Fruit fly (Drosophila melanogaster) whole organism, embryonic: ENCODE results near the gene SerRS.

Experiments used
- Abd-B ChIP-seq: fragments of 200-800 bp; sonication (Bioruptor generic); optimal IDR thresholded peaks from 2 replicates; lab custom pipeline; 2018; ENCODE audit warnings: missing biosample characterization, mild to moderate bottlenecking, missing genetic modification characterization, moderate library complexity
- CG10147 ChIP-seq: fragments of 200-800 bp; sonication (Bioruptor generic); optimal IDR thresholded peaks from 2 replicates; lab custom pipeline; 2019; ENCODE audit warnings: missing biosample characterization, mild to moderate bottlenecking, missing genetic modification characterization, moderate library complexity
- CG10654 ChIP-seq: fragments of 200-800 bp; sonication (Bioruptor generic); optimal IDR thresholded peaks from 2 replicates; lab custom pipeline; 2016; ENCODE audit warnings: missing biosample characterization, missing genetic modification characterization
- CG11696 ChIP-seq: fragments of 200-800 bp; sonication (Bioruptor generic); IDR thresholded peaks from 2 replicates; pipeline ENCODE4 v1.3.6; 2022; ENCODE audit warnings: missing biosample characterization, missing genetic modification characterization
- CG12769 ChIP-seq: fragments of 200-800 bp; sonication (Bioruptor generic); optimal IDR thresholded peaks from 2 replicates; lab custom pipeline; 2019; ENCODE audit warnings: missing biosample characterization, mild to moderate bottlenecking, missing genetic modification characterization, moderate library complexity
- CG14050 ChIP-seq: fragments of 200-800 bp; sonication (Bioruptor generic); IDR thresholded peaks from 3 replicates; pipeline ENCODE4 v1.3.6; 2022; ENCODE audit warnings: missing biosample characterization, missing genetic modification characterization
- CG15073 ChIP-seq: fragments of 200-800 bp; sonication (Bioruptor generic); optimal IDR thresholded peaks from 2 replicates; lab custom pipeline; 2016; ENCODE audit warnings: missing biosample characterization, missing genetic modification characterization
- CG15269 ChIP-seq: fragments of 200-800 bp; sonication (Bioruptor generic); optimal IDR thresholded peaks from 2 replicates; lab custom pipeline; 2018; ENCODE audit warnings: missing biosample characterization, mild to moderate bottlenecking, missing genetic modification characterization, moderate library complexity
- CG17912 ChIP-seq: fragments of 200-800 bp; sonication (Bioruptor generic); optimal IDR thresholded peaks from 2 replicates; lab custom pipeline; 2018; ENCODE audit warnings: missing biosample characterization, mild to moderate bottlenecking, missing genetic modification characterization
- CG2129 ChIP-seq: fragments of 200-800 bp; sonication (Bioruptor generic); IDR thresholded peaks from 2 replicates; pipeline ENCODE4 v1.3.6; 2022; ENCODE audit warnings: missing biosample characterization, missing genetic modification characterization; ENCODE audit not compliant: partially characterized antibody
- CG30020 ChIP-seq: fragments of 200-800 bp; optimal IDR thresholded peaks from 2 replicates; lab custom pipeline; 2019; ENCODE audit warnings: missing biosample characterization, mild to moderate bottlenecking, missing genetic modification characterization, moderate library complexity
- CG30403 ChIP-seq: fragments of 200-800 bp; sonication (Bioruptor generic); optimal IDR thresholded peaks from 3 replicates; lab custom pipeline; 2016; ENCODE audit warnings: missing biosample characterization, missing genetic modification characterization
- CG30431 ChIP-seq: fragments of 200-800 bp; sonication (Bioruptor generic); optimal IDR thresholded peaks from 2 replicates; lab custom pipeline; 2017; ENCODE audit warnings: missing biosample characterization, missing genetic modification characterization
- CG31224 ChIP-seq: fragments of 200-800 bp; sonication (Bioruptor generic); IDR thresholded peaks from 2 replicates; pipeline ENCODE4 v1.3.6; 2022; ENCODE audit warnings: missing biosample characterization, missing genetic modification characterization
- CG31388 ChIP-seq: fragments of 200-800 bp; sonication (Bioruptor generic); optimal IDR thresholded peaks from 2 replicates; lab custom pipeline; 2016; ENCODE audit warnings: missing biosample characterization, missing genetic modification characterization
- CG33213 ChIP-seq: fragments of 200-800 bp; sonication (Bioruptor generic); optimal IDR thresholded peaks from 3 replicates; lab custom pipeline; 2016; ENCODE audit warnings: missing biosample characterization, missing genetic modification characterization
- CG3407 ChIP-seq: fragments of 200-800 bp; sonication (Bioruptor generic); optimal IDR thresholded peaks from 2 replicates; lab custom pipeline; 2018; ENCODE audit warnings: missing biosample characterization, mild to moderate bottlenecking, missing genetic modification characterization
- CG34376 ChIP-seq: fragments of 200-800 bp; sonication (Bioruptor generic); optimal IDR thresholded peaks from 2 replicates; lab custom pipeline; 2018; ENCODE audit warnings: missing biosample characterization, mild to moderate bottlenecking, missing genetic modification characterization
- CG5953 ChIP-seq: fragments of 200-800 bp; sonication (Bioruptor generic); IDR thresholded peaks from 2 replicates; pipeline ENCODE4 v1.3.6; 2022; ENCODE audit warnings: missing biosample characterization, missing genetic modification characterization
- CG6254 ChIP-seq: fragments of 200-800 bp; sonication (Bioruptor generic); optimal IDR thresholded peaks from 3 replicates; lab custom pipeline; 2017; ENCODE audit warnings: mild to moderate bottlenecking, missing biosample characterization, missing genetic modification reagents, missing genetic modification characterization
- CG6791 ChIP-seq: fragments of 200-800 bp; sonication (Bioruptor generic); IDR thresholded peaks from 3 replicates; pipeline ENCODE4 v1.3.6; 2022; ENCODE audit warnings: missing biosample characterization, missing genetic modification characterization; ENCODE audit not compliant: partially characterized antibody
- CG8388 ChIP-seq: fragments of 200-800 bp; sonication (Bioruptor generic); optimal IDR thresholded peaks from 2 replicates; lab custom pipeline; 2019; ENCODE audit warnings: missing biosample characterization, mild to moderate bottlenecking, missing genetic modification characterization, moderate library complexity
- Ets97D ChIP-seq: fragments of 200-800 bp; sonication (Bioruptor generic); optimal IDR thresholded peaks from 3 replicates; lab custom pipeline; 2016; ENCODE audit warnings: missing biosample characterization, missing genetic modification characterization
- Fer2 ChIP-seq: fragments of 200-800 bp; sonication (Bioruptor generic); optimal IDR thresholded peaks from 2 replicates; lab custom pipeline; 2018; ENCODE audit warnings: missing biosample characterization, mild to moderate bottlenecking, missing genetic modification characterization, moderate library complexity
- GATAe ChIP-seq: fragments of 200-800 bp; sonication (Bioruptor generic); conservative IDR thresholded peaks from 2 replicates; pipeline ENCODE4 v1.3.6; 2022; ENCODE audit warnings: missing biosample characterization, missing genetic modification characterization
- Gsc ChIP-seq: fragments of 200-800 bp; sonication (Bioruptor generic); IDR thresholded peaks from 2 replicates; pipeline ENCODE4 v1.3.6; 2022; ENCODE audit warnings: missing biosample characterization, missing genetic modification characterization
- Hr39 ChIP-seq: fragments of >200 bp; optimal IDR thresholded peaks from 2 replicates; lab custom pipeline; 2017
- Ptx1 ChIP-seq: fragments of 200-800 bp; sonication (Bioruptor generic); IDR thresholded peaks from 2 replicates; pipeline ENCODE4 v1.3.6; 2022; ENCODE audit warnings: missing biosample characterization, missing genetic modification characterization
- Rx ChIP-seq: fragments of 200-800 bp; sonication (Bioruptor generic); IDR thresholded peaks from 2 replicates; pipeline ENCODE4 v1.3.6; 2022; ENCODE audit warnings: missing biosample characterization, missing genetic modification characterization
- Scr ChIP-seq: fragments of 200-800 bp; sonication (Bioruptor generic); IDR thresholded peaks from 2 replicates; pipeline ENCODE4 v1.3.6; 2022; ENCODE audit warnings: missing biosample characterization, missing genetic modification characterization; ENCODE audit not compliant: partially characterized antibody
- Six4 ChIP-seq: fragments of 200-800 bp; sonication (Bioruptor generic); optimal IDR thresholded peaks from 2 replicates; lab custom pipeline; 2016; ENCODE audit warnings: missing biosample characterization, missing genetic modification characterization
- Sry-δ ChIP-seq: fragments of 200-800 bp; sonication (Bioruptor generic); optimal IDR thresholded peaks from 2 replicates; lab custom pipeline; 2016; ENCODE audit warnings: missing biosample characterization, missing genetic modification characterization
- TFAM ChIP-seq: fragments of 200-800 bp; sonication (Bioruptor generic); optimal IDR thresholded peaks from 2 replicates; lab custom pipeline; 2017; ENCODE audit warnings: missing biosample characterization, missing genetic modification characterization, inconsistent platforms
- bab2 ChIP-seq: fragments of 200-800 bp; sonication (Bioruptor generic); optimal IDR thresholded peaks from 2 replicates; lab custom pipeline; 2016; ENCODE audit warnings: missing biosample characterization, missing genetic modification characterization
- bigmax ChIP-seq: fragments of 200-800 bp; sonication (Bioruptor generic); optimal IDR thresholded peaks from 2 replicates; lab custom pipeline; 2018; ENCODE audit warnings: missing biosample characterization, mild to moderate bottlenecking, missing genetic modification characterization
- cas ChIP-seq: fragments of 200-800 bp; sonication (Bioruptor generic); IDR thresholded peaks from 2 replicates; pipeline ENCODE4 v1.3.6; 2022; ENCODE audit warnings: missing biosample characterization, missing genetic modification characterization
- chn ChIP-seq: fragments of 200-800 bp; sonication (Bioruptor generic); optimal IDR thresholded peaks from 2 replicates; lab custom pipeline; 2016; ENCODE audit warnings: missing biosample characterization, missing genetic modification characterization
- corto ChIP-seq: fragments of 200-800 bp; sonication (Bioruptor generic); optimal IDR thresholded peaks from 2 replicates; lab custom pipeline; 2016; ENCODE audit warnings: missing biosample characterization, mild to moderate bottlenecking, missing genetic modification characterization, moderate library complexity
- ftz-f1 ChIP-seq: fragments of 200-800 bp; sonication (Bioruptor generic); optimal IDR thresholded peaks from 2 replicates; lab custom pipeline; 2016; ENCODE audit warnings: missing biosample characterization, missing genetic modification characterization
- gce ChIP-seq: fragments of 200-800 bp; sonication (Bioruptor generic); IDR thresholded peaks from 3 replicates; pipeline ENCODE4 v1.3.6; 2022; ENCODE audit warnings: missing biosample characterization, missing genetic modification characterization
- hth ChIP-seq: fragments of >200 bp; optimal IDR thresholded peaks from 2 replicates; lab custom pipeline; 2017; ENCODE audit warnings: inconsistent platforms
- jumu ChIP-seq: fragments of 200-800 bp; sonication (Bioruptor generic); optimal IDR thresholded peaks from 3 replicates; lab custom pipeline; 2016; ENCODE audit warnings: missing biosample characterization, missing genetic modification characterization
- lilli ChIP-seq: fragments of 200-800 bp; sonication (Bioruptor generic); optimal IDR thresholded peaks from 3 replicates; lab custom pipeline; 2016; ENCODE audit warnings: missing biosample characterization, missing genetic modification characterization
- lola ChIP-seq, 3 experiments: fragments of >200 bp in 2 of 3; fragments of 200-800 bp in 1 of 3; sonication (Bioruptor generic) in 1 of 3; optimal IDR thresholded peaks; 2 replicates each; lab custom pipeline; 2017 to 2019; ENCODE audit warnings: missing biosample characterization in 3 of 3, missing genetic modification characterization in 3 of 3, mild to moderate bottlenecking in 1 of 3, moderate library complexity in 1 of 3
- nom ChIP-seq: fragments of 200-800 bp; sonication (Bioruptor generic); optimal IDR thresholded peaks from 2 replicates; lab custom pipeline; 2017; ENCODE audit warnings: missing biosample characterization, missing genetic modification characterization, mild to moderate bottlenecking, moderate library complexity, missing genetic modification reagents
- onecut ChIP-seq: fragments of 200-800 bp; sonication (Bioruptor generic); IDR thresholded peaks from 2 replicates; pipeline ENCODE4 v1.3.6; 2022; ENCODE audit warnings: missing biosample characterization, missing genetic modification characterization
- p53 ChIP-seq: fragments of 200-800 bp; sonication (Bioruptor generic); optimal IDR thresholded peaks from 2 replicates; lab custom pipeline; 2016; ENCODE audit warnings: missing biosample characterization, missing genetic modification characterization
- pb ChIP-seq: fragments of 200-800 bp; sonication (Bioruptor generic); optimal IDR thresholded peaks from 3 replicates; lab custom pipeline; 2016; ENCODE audit warnings: missing biosample characterization, missing genetic modification characterization
- sens ChIP-seq: fragments of 200-800 bp; sonication (Bioruptor generic); peaks from one replicate; lab custom pipeline; 2016; ENCODE audit warnings: missing biosample characterization, missing genetic modification characterization
- so ChIP-seq: fragments of 200-800 bp; sonication (Bioruptor generic); IDR thresholded peaks from 3 replicates; pipeline ENCODE4 v1.3.6; 2022; ENCODE audit warnings: missing biosample characterization, missing genetic modification characterization
- tap ChIP-seq: fragments of 200-800 bp; optimal IDR thresholded peaks from 3 replicates; lab custom pipeline; 2019; ENCODE audit warnings: missing biosample characterization, mild to moderate bottlenecking, missing genetic modification characterization, moderate library complexity
- tin ChIP-seq: fragments of 200-800 bp; sonication (Bioruptor generic); optimal IDR thresholded peaks from 3 replicates; lab custom pipeline; 2016; ENCODE audit warnings: missing biosample characterization, missing genetic modification characterization

Gene SerRS

dm6 chr2L:3003399-3003798 is 33.8 kb downstream of the SerRS start (continued):
- TF ChIP-seq CG6254 (GFP tag; lab: Kevin White, UChicago) (peak; percentile 43), Scr (GFP tag; lab: Robert Waterston, UW) (no peak), pb (GFP tag; lab: Kevin White, UChicago) (no peak), chn (GFP tag; lab: Kevin White, UChicago) (no peak), Hr39 (no peak), CG15269 (tag; lab: Kevin White, UChicago) (peak; percentile 59), CG12769 (tag; lab: Kevin White, UChicago) (peak; percentile 30), lilli (GFP tag; lab: Kevin White, UChicago) (no peak), so (GFP tag; lab: Robert Waterston, UW) (no peak), CG34376 (GFP tag; lab: Kevin White, UChicago) (no peak), CG17912 (no peak), sens (GFP tag; lab: Kevin White, UChicago) (peak; percentile 92), ftz-f1 (GFP tag; lab: Kevin White, UChicago) (no peak), CG33213 (GFP tag; lab: Kevin White, UChicago) (no peak), CG3407 (peak; percentile 52), CG5953 (peak; percentile 62), CG14050 (GFP tag; lab: Robert Waterston, UW) (0 out of 3 replicates have a peak, but pooled peaks have one; percentile 21), Gsc (GFP tag; lab: Robert Waterston, UW) (no peak), CG10147 (no peak), Abd-B (GFP tag; lab: Kevin White, UChicago) (peak; percentile 48), CG11696 (GFP tag; lab: Robert Waterston, UW) (no peak), Six4 (peak; percentile 45), CG15073 (GFP tag; lab: Kevin White, UChicago) (no peak), Sry-δ (no peak), CG30431 (no peak), CG30020 (tag; lab: Kevin White, UChicago) (no peak), onecut (GFP tag; lab: Robert Waterston, UW) (peak; percentile 25; the same call in 1 of the 2 replicates), Fer2 (no peak), nom (GFP tag; lab: Kevin White, UChicago) (no peak), CG2129 (GFP tag; lab: Robert Waterston, UW) (no peak), Rx (GFP tag; lab: Robert Waterston, UW) (no peak), bigmax (GFP tag; lab: Kevin White, UChicago) (no peak), hth (lab: Kevin White, UChicago) (no peak), CG30403 (GFP tag; lab: Kevin White, UChicago) (peak; percentile 24), gce (0 out of 3 replicates have a peak, but pooled peaks have one; percentile 37), tap (no peak), bab2 (peak; percentile 59), p53 (no peak), TFAM (no peak), CG8388 (GFP tag; lab: Kevin White, UChicago) (peak; percentile 71), cas (GFP tag; lab: Robert Waterston, UW) (no peak), CG6791 (GFP tag; lab: Robert Waterston, UW) (no peak), Ets97D (GFP tag; lab: Kevin White, UChicago) (no peak), GATAe (GFP tag; lab: Robert Waterston, UW) (no peak), tin (GFP tag; lab: Kevin White, UChicago) (peak; percentile 16), corto (GFP tag; lab: Kevin White, UChicago) (no peak), jumu (no peak), lola (GFP tag; optimal IDR thresholded peaks at IDR 0.05; lab: Kevin White, UChicago) (peak in 1 of 3 experiments; percentile 19), Ptx1 (GFP tag; lab: Robert Waterston, UW) (peak; percentile 68), CG31388 (GFP tag; lab: Kevin White, UChicago) (no peak), CG31224 (GFP tag; lab: Robert Waterston, UW) (no peak), CG10654 (GFP tag; lab: Kevin White, UChicago) (peak; percentile 16)
